Worm (Caenorhabditis elegans): ENCODE measurements around the gene C01B10.7.

C01B10.7 gene

ce11 chrIV:6603549-6603948 is 34.8 kb upstream of the C01B10.7 start:
- no peak for TF ChIP-seq ref-1 (GFP tag; conservative IDR thresholded peaks at IDR 0.05)
- TF ChIP-seq cog-1 (tag; optimal IDR thresholded peaks at IDR 0.05) = no peak
- TF ChIP-seq tab-1 (GFP tag; IDR thresholded peaks at IDR 0.05) = no peak
- no peak for TF ChIP-seq ztf-23 (GFP tag; IDR thresholded peaks at IDR 0.05)
- no peak for TF ChIP-seq T22C8.4 (GFP tag; IDR thresholded peaks at IDR 0.05)
- TF ChIP-seq klf-2 (GFP tag; conservative IDR thresholded peaks at IDR 0.05) = no peak
- no peak for TF ChIP-seq med-1 (GFP tag; optimal IDR thresholded peaks at IDR 0.05; ENCODE audit: insufficient read depth)

ce11 chrIV:6605863-6606262 is 32.5 kb upstream of the C01B10.7 start, which contains the start of gene nstp-2:
Gene nstp-2 (minus strand): TSS chrIV:6606188.
- TF ChIP-seq klf-2 (GFP tag; conservative IDR thresholded peaks at IDR 0.05) (no peak), med-1 (GFP tag; optimal IDR thresholded peaks at IDR 0.05; ENCODE audit: insufficient read depth) (no peak), ref-1 (GFP tag; conservative IDR thresholded peaks at IDR 0.05) (no peak), ztf-29 (GFP tag; IDR thresholded peaks at IDR 0.05) (no peak), T22C8.4 (GFP tag; IDR thresholded peaks at IDR 0.05) (no peak), ztf-23 (GFP tag; IDR thresholded peaks at IDR 0.05) (no peak), cog-1 (tag; optimal IDR thresholded peaks at IDR 0.05) (no peak), tab-1 (GFP tag; IDR thresholded peaks at IDR 0.05) (no peak), flt-1 (GFP tag; IDR thresholded peaks at IDR 0.05) (no peak)

ce11 chrIV:6606587-6606986 is 31.8 kb upstream of the C01B10.7 start:
- TF ChIP-seq cog-1 (tag; optimal IDR thresholded peaks at IDR 0.05) (no peak), T22C8.4 (GFP tag; IDR thresholded peaks at IDR 0.05) (no peak), ref-1 (GFP tag; conservative IDR thresholded peaks at IDR 0.05) (no peak), tab-1 (GFP tag; IDR thresholded peaks at IDR 0.05) (no peak), ztf-23 (GFP tag; IDR thresholded peaks at IDR 0.05) (no peak), flt-1 (GFP tag; IDR thresholded peaks at IDR 0.05) (no peak), ztf-29 (GFP tag; IDR thresholded peaks at IDR 0.05) (no peak), med-1 (GFP tag; optimal IDR thresholded peaks at IDR 0.05; ENCODE audit: insufficient read depth) (no peak)

- TF ChIP-seq tab-1 (GFP tag; IDR thresholded peaks at IDR 0.05) (no peak), ref-1 (GFP tag; conservative IDR thresholded peaks at IDR 0.05) (no peak), flt-1 (GFP tag; IDR thresholded peaks at IDR 0.05) (no peak), klf-2 (GFP tag; conservative IDR thresholded peaks at IDR 0.05) (no peak), ztf-29 (GFP tag; IDR thresholded peaks at IDR 0.05) (no peak), cog-1 (tag; optimal IDR thresholded peaks at IDR 0.05) (no peak), med-1 (GFP tag; optimal IDR thresholded peaks at IDR 0.05; ENCODE audit: insufficient read depth) (no peak), T22C8.4 (GFP tag; IDR thresholded peaks at IDR 0.05) (no peak), ztf-23 (GFP tag; IDR thresholded peaks at IDR 0.05) (no peak)
These were observed 31.3 kb upstream of the C01B10.7 start for ce11 chrIV:6607059-6607458.

ce11 chrIV:6613296-6613695 is 25.1 kb upstream of the C01B10.7 start, which contains the start of gene drh-1:
Gene drh-1 (minus strand): TSS chrIV:6613353.
- TF ChIP-seq T22C8.4 (GFP tag; IDR thresholded peaks at IDR 0.05) = no peak
- TF ChIP-seq med-1 (GFP tag; optimal IDR thresholded peaks at IDR 0.05; ENCODE audit: insufficient read depth) = no peak
- TF ChIP-seq klf-2 (GFP tag; conservative IDR thresholded peaks at IDR 0.05) = no peak
- TF ChIP-seq tab-1 (GFP tag; IDR thresholded peaks at IDR 0.05) = no peak
- TF ChIP-seq flt-1 (GFP tag; IDR thresholded peaks at IDR 0.05) = no peak
- no peak for TF ChIP-seq ztf-29 (GFP tag; IDR thresholded peaks at IDR 0.05)
- no peak for TF ChIP-seq ztf-23 (GFP tag; IDR thresholded peaks at IDR 0.05)

- TF ChIP-seq tab-1 (GFP tag; IDR thresholded peaks at IDR 0.05) = no peak
- TF ChIP-seq klf-2 (GFP tag; conservative IDR thresholded peaks at IDR 0.05) = no peak
- TF ChIP-seq T22C8.4 (GFP tag; IDR thresholded peaks at IDR 0.05) = no peak
- no peak for TF ChIP-seq ref-1 (GFP tag; conservative IDR thresholded peaks at IDR 0.05)
- no peak for TF ChIP-seq cog-1 (tag; optimal IDR thresholded peaks at IDR 0.05)
- TF ChIP-seq ztf-29 (GFP tag; IDR thresholded peaks at IDR 0.05) = no peak
- TF ChIP-seq ztf-23 (GFP tag; IDR thresholded peaks at IDR 0.05) = no peak
- TF ChIP-seq flt-1 (GFP tag; IDR thresholded peaks at IDR 0.05) = no peak
- no peak for TF ChIP-seq med-1 (GFP tag; optimal IDR thresholded peaks at IDR 0.05; ENCODE audit: insufficient read depth)
These were observed 19.7 kb upstream of the C01B10.7 start for ce11 chrIV:6618607-6619006.

ce11 chrIV:6621252-6621651 is 17.1 kb upstream of the C01B10.7 start, which contains the start of gene C01B10.3:
Gene C01B10.3 (minus strand): TSS chrIV:6621352.
- no peak for TF ChIP-seq ztf-29 (GFP tag; IDR thresholded peaks at IDR 0.05)
- no peak for TF ChIP-seq cog-1 (tag; optimal IDR thresholded peaks at IDR 0.05)
- TF ChIP-seq ref-1 (GFP tag; conservative IDR thresholded peaks at IDR 0.05) = no peak
- TF ChIP-seq ztf-23 (GFP tag; IDR thresholded peaks at IDR 0.05) = no peak
- TF ChIP-seq tab-1 (GFP tag; IDR thresholded peaks at IDR 0.05) = no peak
- no peak for TF ChIP-seq klf-2 (GFP tag; conservative IDR thresholded peaks at IDR 0.05)
- TF ChIP-seq T22C8.4 (GFP tag; IDR thresholded peaks at IDR 0.05) = no peak
- no peak for TF ChIP-seq med-1 (GFP tag; optimal IDR thresholded peaks at IDR 0.05; ENCODE audit: insufficient read depth)
- no peak for TF ChIP-seq flt-1 (GFP tag; IDR thresholded peaks at IDR 0.05)

ce11 chrIV:6622142-6622541 is 16.2 kb upstream of the C01B10.7 start:
- no peak for TF ChIP-seq med-1 (GFP tag; optimal IDR thresholded peaks at IDR 0.05; ENCODE audit: insufficient read depth)
- no peak for TF ChIP-seq flt-1 (GFP tag; IDR thresholded peaks at IDR 0.05)
- TF ChIP-seq ref-1 (GFP tag; conservative IDR thresholded peaks at IDR 0.05) = no peak
- no peak for TF ChIP-seq ztf-29 (GFP tag; IDR thresholded peaks at IDR 0.05)
- no peak for TF ChIP-seq ztf-23 (GFP tag; IDR thresholded peaks at IDR 0.05)

- no peak for TF ChIP-seq cog-1 (tag; optimal IDR thresholded peaks at IDR 0.05)
- no peak for TF ChIP-seq ztf-23 (GFP tag; IDR thresholded peaks at IDR 0.05)
- no peak for TF ChIP-seq tab-1 (GFP tag; IDR thresholded peaks at IDR 0.05)
- TF ChIP-seq ztf-29 (GFP tag; IDR thresholded peaks at IDR 0.05) = no peak
- TF ChIP-seq flt-1 (GFP tag; IDR thresholded peaks at IDR 0.05) = no peak
- no peak for TF ChIP-seq med-1 (GFP tag; optimal IDR thresholded peaks at IDR 0.05; ENCODE audit: insufficient read depth)
- no peak for TF ChIP-seq ref-1 (GFP tag; conservative IDR thresholded peaks at IDR 0.05)
- TF ChIP-seq klf-2 (GFP tag; conservative IDR thresholded peaks at IDR 0.05) = no peak
- no peak for TF ChIP-seq T22C8.4 (GFP tag; IDR thresholded peaks at IDR 0.05)
These were observed 15.0 kb upstream of the C01B10.7 start, which contains the start of gene C01B10.44 for ce11 chrIV:6623390-6623789. Gene C01B10.44 (plus strand): TSS chrIV:6623690.

- no peak for TF ChIP-seq tab-1 (GFP tag; IDR thresholded peaks at IDR 0.05)
- TF ChIP-seq ztf-29 (GFP tag; IDR thresholded peaks at IDR 0.05) = no peak
- TF ChIP-seq ztf-23 (GFP tag; IDR thresholded peaks at IDR 0.05) = no peak
- no peak for TF ChIP-seq flt-1 (GFP tag; IDR thresholded peaks at IDR 0.05)
- no peak for TF ChIP-seq klf-2 (GFP tag; conservative IDR thresholded peaks at IDR 0.05)
- no peak for TF ChIP-seq ref-1 (GFP tag; conservative IDR thresholded peaks at IDR 0.05)
- TF ChIP-seq cog-1 (tag; optimal IDR thresholded peaks at IDR 0.05) = no peak
- no peak for TF ChIP-seq T22C8.4 (GFP tag; IDR thresholded peaks at IDR 0.05)
- no peak for TF ChIP-seq med-1 (GFP tag; optimal IDR thresholded peaks at IDR 0.05; ENCODE audit: insufficient read depth)
These were observed 10.6 kb upstream of the C01B10.7 start, which contains the start of gene cest-5.2 for ce11 chrIV:6627798-6628197. Gene cest-5.2 (minus strand): TSS chrIV:6627925.
